Fruit fly (Drosophila melanogaster): ENCODE results near the gene Ork1.

Ork1 gene

dm6 chrX:10848565-10848964 is 42.5 kb downstream of the Ork1 start, which contains the start of gene CG2202 (continued):
- TF ChIP-seq Hr78 (GFP tag; optimal IDR thresholded peaks at IDR 0.05) (no peak), kah (GFP tag; optimal IDR thresholded peaks at IDR 0.05) (no peak), danr (GFP tag; IDR thresholded peaks at IDR 0.05) (no peak), MBD-R2 (GFP tag; IDR thresholded peaks at IDR 0.05) (peak; percentile 74), E2f2 (GFP tag; IDR thresholded peaks at IDR 0.05) (peak; percentile 63), CG13424 (tag; optimal IDR thresholded peaks at IDR 0.05) (peak; percentile 10), Dll (GFP tag; IDR thresholded peaks at IDR 0.05; ENCODE audit: partially characterized antibody) (peak; percentile 79), CG3407 (GFP tag; optimal IDR thresholded peaks at IDR 0.05) (no peak), CG18011 (GFP tag; optimal IDR thresholded peaks at IDR 0.05) (no peak), CG30431 (GFP tag; optimal IDR thresholded peaks at IDR 0.05) (no peak), CG1792 (GFP tag; optimal IDR thresholded peaks at IDR 0.05) (no peak), MESR4 (GFP tag; optimal IDR thresholded peaks at IDR 0.05) (peak; percentile 72), tx (GFP tag; optimal IDR thresholded peaks at IDR 0.05) (no peak), CG14050 (GFP tag; IDR thresholded peaks at IDR 0.05) (no peak), CG14860 (GFP tag; IDR thresholded peaks at IDR 0.05; ENCODE audit: partially characterized antibody) (peak; percentile 52; the same call in 2 of the 3 replicates), Dp (GFP tag; optimal IDR thresholded peaks at IDR 0.05) (peak; percentile 56), Oli (tag; optimal IDR thresholded peaks at IDR 0.05) (no peak), crc (GFP tag; optimal IDR thresholded peaks at IDR 0.05) (no peak), CG9932 (GFP tag; IDR thresholded peaks at IDR 0.05) (no peak), ap (GFP tag; IDR thresholded peaks at IDR 0.05) (no peak), fd3F (GFP tag; optimal IDR thresholded peaks at IDR 0.05) (no peak), CG32532 (GFP tag; IDR thresholded peaks at IDR 0.05) (no peak), sd (tag; optimal IDR thresholded peaks at IDR 0.05) (peak; percentile 48), Opbp (GFP tag; IDR thresholded peaks at IDR 0.05; ENCODE audit: partially characterized antibody) (peak; percentile 64; the same call in 1 of the 3 replicates), CG8944 (GFP tag; optimal IDR thresholded peaks at IDR 0.05) (no peak), inv (GFP tag; IDR thresholded peaks at IDR 0.05; ENCODE audit: partially characterized antibody) (peak; percentile 72), trem (tag; optimal IDR thresholded peaks at IDR 0.05) (peak; percentile 58), sug (tag; optimal IDR thresholded peaks at IDR 0.05) (peak; percentile 17), ATbp (GFP tag; optimal IDR thresholded peaks at IDR 0.05) (no peak), CG4820 (GFP tag; optimal IDR thresholded peaks at IDR 0.05) (no peak), Scr (GFP tag; IDR thresholded peaks at IDR 0.05; ENCODE audit: partially characterized antibody) (peak; percentile 77), CG11085 (GFP tag; IDR thresholded peaks at IDR 0.05) (no peak), CoRest (tag; optimal IDR thresholded peaks at IDR 0.05) (no peak), Doc2 (GFP tag; IDR thresholded peaks at IDR 0.05) (no peak), Myb (GFP tag; optimal IDR thresholded peaks at IDR 0.05) (no peak), CG7839 (tag; optimal IDR thresholded peaks at IDR 0.05) (no peak), CG17612 (GFP tag; IDR thresholded peaks at IDR 0.05) (no peak), CG4424 (GFP tag; optimal IDR thresholded peaks at IDR 0.05) (no peak), phol (tag; optimal IDR thresholded peaks at IDR 0.05) (peak; percentile 55), Aef1 (GFP tag; IDR thresholded peaks at IDR 0.05) (no peak), CG2875 (GFP tag; optimal IDR thresholded peaks at IDR 0.05) (no peak), sens (GFP tag) (no peak), HLH4C (GFP tag; IDR thresholded peaks at IDR 0.05; ENCODE audit: partially characterized antibody) (peak; percentile 68; the same call in 2 of the 3 replicates), gfzf (GFP tag; optimal IDR thresholded peaks at IDR 0.05) (peak; percentile 74), CG7556 (GFP tag; optimal IDR thresholded peaks at IDR 0.05) (no peak), lmd (GFP tag; IDR thresholded peaks at IDR 0.05) (no peak), ems (GFP tag; optimal IDR thresholded peaks at IDR 0.05) (no peak), gt (GFP tag; IDR thresholded peaks at IDR 0.05) (no peak), E2f1 (GFP tag; IDR thresholded peaks at IDR 0.05) (no peak), Bgb (GFP tag; IDR thresholded peaks at IDR 0.05; ENCODE audit: partially characterized antibody) (peak; percentile 61), Fer3 (tag; optimal IDR thresholded peaks at IDR 0.05) (no peak)

Measured in whole organism, embryonic.